Fruit fly (Drosophila melanogaster): ENCODE measurements around the gene CG33912.

dm6 chr3L:20792693-20793092 is 37.2 kb upstream of the CG33912 start, which contains the start of gene Six4:
- no peak for TF ChIP-seq CTCF (optimal IDR thresholded peaks at IDR 0.05)
- TF ChIP-seq CG8478 (optimal IDR thresholded peaks at IDR 0.05) = no peak
